Fruit fly (Drosophila melanogaster) whole organism, embryonic: ENCODE measurements around the gene CG3909.

Experiments
- ATbp ChIP-seq: fragments of 200-800 bp; sonication (Bioruptor generic); optimal IDR thresholded peaks from 2 replicates; lab custom pipeline; 2017; ENCODE audit warnings: missing biosample characterization, mild to moderate bottlenecking, missing genetic modification characterization, missing genetic modification reagents
- Adf1 ChIP-seq: fragments of 200-800 bp; sonication (Bioruptor generic); IDR thresholded peaks from 2 replicates; pipeline ENCODE4 v1.3.6; 2022; ENCODE audit warnings: missing biosample characterization, missing genetic modification characterization
- BEAF-32 ChIP-seq: fragments of 200-800 bp; sonication (Bioruptor generic); optimal IDR thresholded peaks from 3 replicates; lab custom pipeline; 2017; ENCODE audit warnings: missing biosample characterization, missing genetic modification characterization, mild to moderate bottlenecking, moderate library complexity, missing genetic modification reagents
- CG10267 ChIP-seq: fragments of 200-800 bp; sonication (Bioruptor generic); optimal IDR thresholded peaks from 2 replicates; lab custom pipeline; 2018; ENCODE audit warnings: missing biosample characterization, mild to moderate bottlenecking, missing genetic modification characterization, moderate library complexity
- CG11560 ChIP-seq: fragments of 200-800 bp; sonication (Bioruptor generic); IDR thresholded peaks from 3 replicates; pipeline ENCODE4 v1.3.6; 2022; ENCODE audit warnings: missing biosample characterization, missing genetic modification characterization
- CG14441 ChIP-seq: fragments of 200-800 bp; sonication (Bioruptor generic); IDR thresholded peaks from 2 replicates; pipeline ENCODE4 v1.3.6; 2022; ENCODE audit warnings: missing biosample characterization, missing genetic modification characterization
- CG17361 ChIP-seq: fragments of 200-800 bp; sonication (Bioruptor generic); IDR thresholded peaks from 3 replicates; pipeline ENCODE4 v1.3.6; 2022; ENCODE audit warnings: missing biosample characterization, missing genetic modification characterization
- CG17612 ChIP-seq: fragments of 200-800 bp; sonication (Bioruptor generic); IDR thresholded peaks from 2 replicates; pipeline ENCODE4 v1.3.6; 2022; ENCODE audit warnings: missing biosample characterization, missing genetic modification characterization
- CG2116 ChIP-seq: fragments of 200-800 bp; sonication (Bioruptor generic); optimal IDR thresholded peaks from 3 replicates; lab custom pipeline; 2018; ENCODE audit warnings: missing biosample characterization, mild to moderate bottlenecking, missing genetic modification characterization
- CG2129 ChIP-seq: fragments of 200-800 bp; sonication (Bioruptor generic); IDR thresholded peaks from 2 replicates; pipeline ENCODE4 v1.3.6; 2022; ENCODE audit warnings: missing biosample characterization, missing genetic modification characterization; ENCODE audit not compliant: partially characterized antibody
- CG2199 ChIP-seq: fragments of 200-800 bp; sonication (Bioruptor generic); IDR thresholded peaks from 3 replicates; pipeline ENCODE4 v1.3.6; 2022; ENCODE audit warnings: missing biosample characterization, missing genetic modification characterization
- CG2889 ChIP-seq: fragments of 200-800 bp; sonication (Bioruptor generic); IDR thresholded peaks from 3 replicates; pipeline ENCODE4 v1.3.6; 2022; ENCODE audit warnings: missing biosample characterization, missing genetic modification characterization
- CG30403 ChIP-seq: fragments of 200-800 bp; sonication (Bioruptor generic); optimal IDR thresholded peaks from 3 replicates; lab custom pipeline; 2016; ENCODE audit warnings: missing biosample characterization, missing genetic modification characterization
- CG31441 ChIP-seq: fragments of 200-800 bp; sonication (Bioruptor generic); IDR thresholded peaks from 2 replicates; pipeline ENCODE4 v1.3.6; 2022; ENCODE audit warnings: missing biosample characterization, missing genetic modification characterization
- CG3163 ChIP-seq: fragments of 200-800 bp; sonication (Bioruptor generic); optimal IDR thresholded peaks from 3 replicates; lab custom pipeline; 2016; ENCODE audit warnings: missing biosample characterization, missing genetic modification characterization
- CG34224 ChIP-seq: fragments of 200-800 bp; sonication (Bioruptor generic); IDR thresholded peaks from 3 replicates; pipeline ENCODE4 v1.3.6; 2022; ENCODE audit warnings: missing biosample characterization, missing genetic modification characterization; ENCODE audit not compliant: partially characterized antibody
- CG3726 ChIP-seq: fragments of 200-800 bp; sonication (Bioruptor generic); IDR thresholded peaks from 3 replicates; pipeline ENCODE4, ENCODE4 v1.3.6; 2022; ENCODE audit warnings: missing biosample characterization, missing genetic modification characterization
- CG5245 ChIP-seq: fragments of 200-800 bp; sonication (Bioruptor generic); optimal IDR thresholded peaks from 3 replicates; lab custom pipeline; 2016; ENCODE audit warnings: missing biosample characterization, missing genetic modification characterization
- CG6654 ChIP-seq: fragments of 200-800 bp; sonication (Bioruptor generic); optimal IDR thresholded peaks from 2 replicates; lab custom pipeline; 2017; ENCODE audit warnings: missing biosample characterization, mild to moderate bottlenecking, missing genetic modification characterization
- CG6683 ChIP-seq: fragments of 200-800 bp; sonication (Bioruptor generic); optimal IDR thresholded peaks from 2 replicates; lab custom pipeline; 2017; ENCODE audit warnings: missing biosample characterization, mild to moderate bottlenecking, missing genetic modification characterization, missing genetic modification reagents
- CG7928 ChIP-seq: fragments of 200-800 bp; sonication (Bioruptor generic); optimal IDR thresholded peaks from 2 replicates; lab custom pipeline; 2017; ENCODE audit warnings: missing biosample characterization, mild to moderate bottlenecking, missing genetic modification characterization
- CG8765 ChIP-seq: fragments of 200-800 bp; sonication (Bioruptor generic); IDR thresholded peaks from 2 replicates; pipeline ENCODE4 v1.3.6; 2022; ENCODE audit warnings: missing biosample characterization, missing genetic modification characterization
- Chrac-16 ChIP-seq: fragments of 200-800 bp; sonication (Bioruptor generic); optimal IDR thresholded peaks from 3 replicates; lab custom pipeline; 2016; ENCODE audit warnings: missing biosample characterization, missing genetic modification characterization
- Dad ChIP-seq: fragments of 200-800 bp; sonication (Bioruptor generic); optimal IDR thresholded peaks from 3 replicates; lab custom pipeline; 2016; ENCODE audit warnings: missing biosample characterization, missing genetic modification characterization
- Dip3 ChIP-seq: fragments of 200-800 bp; sonication (Bioruptor generic); optimal IDR thresholded peaks from 3 replicates; lab custom pipeline; 2016; ENCODE audit warnings: missing biosample characterization, missing genetic modification characterization
- Fer3 ChIP-seq: fragments of 200-800 bp; sonication (Bioruptor generic); optimal IDR thresholded peaks from 2 replicates; lab custom pipeline; 2018; ENCODE audit warnings: missing biosample characterization, mild to moderate bottlenecking, missing genetic modification characterization, moderate library complexity
- H2.0 ChIP-seq: fragments of 200-800 bp; sonication (Bioruptor generic); IDR thresholded peaks from 2 replicates; pipeline ENCODE4 v1.3.6; 2022; ENCODE audit warnings: missing biosample characterization, missing genetic modification characterization
- Hey ChIP-seq: fragments of 200-800 bp; sonication (Bioruptor generic); optimal IDR thresholded peaks from 3 replicates; lab custom pipeline; 2018; ENCODE audit warnings: missing biosample characterization, mild to moderate bottlenecking, missing genetic modification characterization
- MTF-1 ChIP-seq: fragments of 200-800 bp; sonication (Bioruptor generic); optimal IDR thresholded peaks from 2 replicates; lab custom pipeline; 2018; ENCODE audit warnings: missing biosample characterization, mild to moderate bottlenecking, missing genetic modification characterization, borderline replicate concordance
- NK7.1 ChIP-seq: fragments of 200-800 bp; sonication (Bioruptor generic); optimal IDR thresholded peaks from 3 replicates; lab custom pipeline; 2016; ENCODE audit warnings: missing biosample characterization, missing genetic modification characterization
- Neu2 ChIP-seq: fragments of 200-800 bp; sonication (Bioruptor generic); optimal IDR thresholded peaks from 3 replicates; lab custom pipeline; 2016; ENCODE audit warnings: missing biosample characterization, missing genetic modification characterization, borderline replicate concordance
- Optix ChIP-seq: fragments of 200-800 bp; sonication (Bioruptor generic); IDR thresholded peaks from 3 replicates; pipeline ENCODE4 v1.3.6; 2022; ENCODE audit warnings: missing biosample characterization, missing genetic modification characterization
- Spps ChIP-seq: fragments of 200-800 bp; sonication (Bioruptor generic); optimal IDR thresholded peaks from 2 replicates; lab custom pipeline; 2018; ENCODE audit warnings: missing biosample characterization, mild to moderate bottlenecking, missing genetic modification characterization
- Sry-β ChIP-seq: fragments of 200-800 bp; sonication (Bioruptor generic); optimal IDR thresholded peaks from 2 replicates; lab custom pipeline; 2018; ENCODE audit warnings: missing biosample characterization, mild to moderate bottlenecking, missing genetic modification characterization, moderate library complexity
- abd-A ChIP-seq: fragments of 200-800 bp; sonication (Bioruptor generic); optimal IDR thresholded peaks from 3 replicates; lab custom pipeline; 2019; ENCODE audit warnings: missing biosample characterization, mild to moderate bottlenecking, missing genetic modification characterization, moderate library complexity
- cato ChIP-seq: fragments of 200-800 bp; sonication (Bioruptor generic); optimal IDR thresholded peaks from 2 replicates; lab custom pipeline; 2016; ENCODE audit warnings: missing biosample characterization, missing genetic modification characterization, borderline replicate concordance
- chm ChIP-seq: fragments of 200-800 bp; sonication (Bioruptor generic); IDR thresholded peaks from 2 replicates; pipeline ENCODE4 v1.3.6; 2022; ENCODE audit warnings: missing biosample characterization, missing genetic modification characterization
- fd96Cb ChIP-seq: fragments of 200-800 bp; sonication (Bioruptor generic); optimal IDR thresholded peaks from 2 replicates; lab custom pipeline; 2018; ENCODE audit warnings: missing biosample characterization, mild to moderate bottlenecking, missing genetic modification characterization, moderate library complexity
- grau ChIP-seq: fragments of 200-800 bp; optimal IDR thresholded peaks from 3 replicates; lab custom pipeline; 2019; ENCODE audit warnings: missing biosample characterization, mild to moderate bottlenecking, missing genetic modification characterization, moderate library complexity
- ham ChIP-seq: fragments of 200-800 bp; sonication (Bioruptor generic); IDR thresholded peaks from 2 replicates; pipeline ENCODE4 v1.3.6; 2022; ENCODE audit warnings: missing biosample characterization, missing genetic modification characterization
- hbn ChIP-seq: fragments of 200-800 bp; sonication (Bioruptor generic); IDR thresholded peaks from 2 replicates; pipeline ENCODE4 v1.3.6; 2022; ENCODE audit warnings: missing biosample characterization, missing genetic modification characterization; ENCODE audit not compliant: partially characterized antibody
- hth ChIP-seq: fragments of >200 bp; optimal IDR thresholded peaks from 2 replicates; lab custom pipeline; 2017; ENCODE audit warnings: inconsistent platforms
- mld ChIP-seq: fragments of 200-800 bp; sonication (Bioruptor generic); IDR thresholded peaks from 3 replicates; pipeline ENCODE4 v1.3.6; 2022; ENCODE audit warnings: missing biosample characterization, missing genetic modification characterization; ENCODE audit not compliant: partially characterized antibody
- p53 ChIP-seq: fragments of 200-800 bp; sonication (Bioruptor generic); optimal IDR thresholded peaks from 2 replicates; lab custom pipeline; 2016; ENCODE audit warnings: missing biosample characterization, missing genetic modification characterization
- sd ChIP-seq: fragments of 200-800 bp; sonication (Bioruptor generic); optimal IDR thresholded peaks from 3 replicates; lab custom pipeline; 2018; ENCODE audit warnings: missing biosample characterization, mild to moderate bottlenecking, missing genetic modification characterization, moderate library complexity
- sima ChIP-seq: fragments of 200-800 bp; sonication (Bioruptor generic); optimal IDR thresholded peaks from 2 replicates; lab custom pipeline; 2016; ENCODE audit warnings: missing biosample characterization, missing genetic modification characterization
- slbo ChIP-seq: fragments of 200-800 bp; sonication (Bioruptor generic); IDR thresholded peaks from 2 replicates; pipeline ENCODE4 v1.3.6; 2022; ENCODE audit warnings: missing biosample characterization, missing genetic modification characterization
- sqz ChIP-seq: fragments of 200-800 bp; sonication (Bioruptor generic); optimal IDR thresholded peaks from 3 replicates; lab custom pipeline; 2018; ENCODE audit warnings: missing biosample characterization, mild to moderate bottlenecking, missing genetic modification characterization
- tup ChIP-seq: fragments of 200-800 bp; sonication (Bioruptor generic); optimal IDR thresholded peaks from 2 replicates; lab custom pipeline; 2016; ENCODE audit warnings: missing biosample characterization, mild to moderate bottlenecking, missing genetic modification characterization, moderate library complexity

The CG3909 gene

dm6 chr3R:10087206-10087927, 44.3 kb downstream of the CG3909 start:
- TF ChIP-seq CG34224 (no peak), CG2199 (GFP tag; lab: Robert Waterston, UW) (0 out of 3 replicates have a peak, but pooled peaks have one; percentile 33), Spps (tag; lab: Kevin White, UChicago) (no peak), CG2889 (peak; percentile 55; the same call in 1 of the 3 replicates), hth (lab: Kevin White, UChicago) (no peak), Adf1 (GFP tag; lab: Robert Waterston, UW) (peak; percentile 82), sima (no peak), fd96Cb (tag; lab: Kevin White, UChicago) (peak; percentile 43), cato (GFP tag; lab: Kevin White, UChicago) (peak; percentile 40), mld (GFP tag; lab: Robert Waterston, UW) (0 out of 3 replicates have a peak, but pooled peaks have one; percentile 42), abd-A (tag; lab: Kevin White, UChicago) (peak; percentile 87), CG30403 (GFP tag; lab: Kevin White, UChicago) (peak; percentile 72), hbn (GFP tag; lab: Robert Waterston, UW) (no peak), Dad (GFP tag; lab: Kevin White, UChicago) (peak; percentile 47), Optix (GFP tag; lab: Robert Waterston, UW) (peak; percentile 51; the same call in 1 of the 3 replicates), BEAF-32 (GFP tag; lab: Kevin White, UChicago) (no peak), NK7.1 (GFP tag; lab: Kevin White, UChicago) (peak; percentile 58), CG17361 (GFP tag; lab: Robert Waterston, UW) (peak; percentile 45; the same call in 2 of the 3 replicates), CG11560 (0 out of 3 replicates have a peak, but pooled peaks have one; percentile 34), CG5245 (GFP tag; lab: Kevin White, UChicago) (peak; percentile 12), CG8765 (GFP tag; lab: Robert Waterston, UW) (peak; percentile 57; the same call in 1 of the 2 replicates), CG3726 (0 out of 3 replicates have a peak, but pooled peaks have one; percentile 50), sqz (GFP tag; lab: Kevin White, UChicago) (peak; percentile 41), CG7928 (GFP tag; lab: Kevin White, UChicago) (no peak), Sry-β (no peak), MTF-1 (GFP tag; lab: Kevin White, UChicago) (no peak), sd (peak; percentile 68), Dip3 (GFP tag; lab: Kevin White, UChicago) (peak; percentile 78), H2.0 (GFP tag; lab: Robert Waterston, UW) (peak; percentile 67), p53 (GFP tag; lab: Kevin White, UChicago) (peak; percentile 41), Hey (tag; lab: Kevin White, UChicago) (no peak), CG14441 (GFP tag; lab: Robert Waterston, UW) (peak; percentile 80), CG10267 (tag; lab: Kevin White, UChicago) (peak; percentile 20), CG31441 (peak; percentile 58), grau (peak; percentile 62), CG6654 (GFP tag; lab: Kevin White, UChicago) (peak; percentile 6), Fer3 (peak; percentile 57), CG2129 (GFP tag; lab: Robert Waterston, UW) (no peak), ham (no peak), Neu2 (GFP tag; lab: Kevin White, UChicago) (no peak), CG6683 (GFP tag; lab: Kevin White, UChicago) (peak; percentile 3), ATbp (peak; percentile 60), CG2116 (GFP tag; lab: Kevin White, UChicago) (peak; percentile 32), tup (no peak), CG3163 (peak; percentile 28), CG17612 (GFP tag; lab: Robert Waterston, UW) (0 out of 2 replicates have a peak, but pooled peaks have one; percentile 32), slbo (peak; percentile 88), Chrac-16 (peak; percentile 21), chm (GFP tag; lab: Robert Waterston, UW) (no peak)
